Worm (Caenorhabditis elegans) whole organism, late embryonic: Measurements from ENCODE around the gene nspd-9.

ENCODE experiments used
- F13H6.1 ChIP-seq: sonication (generic microtip); optimal IDR thresholded peaks from 2 replicates; lab custom pipeline; 2016; ENCODE audit warnings: missing genetic modification characterization, missing compliant biosample characterization
- K09A11.1 ChIP-seq: sonication (generic microtip); optimal IDR thresholded peaks from 2 replicates; lab custom pipeline; 2017; ENCODE audit warnings: antibody characterized with exemption, mild to moderate bottlenecking, missing genetic modification characterization, missing compliant biosample characterization; ENCODE audit not compliant: insufficient read depth
- T23F11.4 ChIP-seq: fragments of 200-800 bp; sonication (Bioruptor generic); optimal IDR thresholded peaks from 2 replicates; lab custom pipeline; 2018; ENCODE audit warnings: mild to moderate bottlenecking, missing genetic modification characterization, missing compliant biosample characterization
- Y22D7AL.16 ChIP-seq: sonication (generic microtip); optimal IDR thresholded peaks from 2 replicates; lab custom pipeline; 2016; ENCODE audit warnings: missing genetic modification characterization, missing compliant biosample characterization
- ahr-1 ChIP-seq: sonication (generic microtip); optimal IDR thresholded peaks from 2 replicates; lab custom pipeline; 2016; ENCODE audit warnings: missing genetic modification characterization, missing compliant biosample characterization
- ama-1 ChIP-seq: fragments of 150-350 bp; optimal IDR thresholded peaks from 2 replicates; lab custom pipeline; 2014
- ceh-14 ChIP-seq: sonication (generic microtip); optimal IDR thresholded peaks from 2 replicates; lab custom pipeline; 2016; ENCODE audit warnings: missing genotype, missing genetic modification characterization, missing compliant biosample characterization
- ceh-18 ChIP-seq: sonication (generic microtip); optimal IDR thresholded peaks from 2 replicates; lab custom pipeline; 2016; ENCODE audit warnings: missing genetic modification characterization, missing compliant biosample characterization
- ceh-2 ChIP-seq: sonication (generic microtip); optimal IDR thresholded peaks from 2 replicates; lab custom pipeline; 2016; ENCODE audit warnings: missing genotype, missing genetic modification characterization, missing compliant biosample characterization
- ceh-22 ChIP-seq: sonication (generic microtip); optimal IDR thresholded peaks from 2 replicates; lab custom pipeline; 2017; ENCODE audit warnings: missing biosample characterization, missing genetic modification characterization
- ceh-24 ChIP-seq: sonication (generic microtip); optimal IDR thresholded peaks from 2 replicates; lab custom pipeline; 2016; ENCODE audit warnings: mild to moderate bottlenecking, missing genetic modification characterization, missing compliant biosample characterization
- ceh-31 ChIP-seq: sonication (generic microtip); optimal IDR thresholded peaks from 2 replicates; lab custom pipeline; 2016; ENCODE audit warnings: missing genetic modification characterization, missing compliant biosample characterization
- ceh-34 ChIP-seq: sonication (generic microtip); optimal IDR thresholded peaks from 2 replicates; lab custom pipeline; 2016; ENCODE audit warnings: mild to moderate bottlenecking, missing genetic modification characterization, missing compliant biosample characterization
- ceh-45 ChIP-seq: fragments of 200-800 bp; sonication (Bioruptor generic); IDR thresholded peaks from 2 replicates; pipeline ENCODE4 v1.3.6; 2022; ENCODE audit warnings: missing genetic modification reagents, missing genetic modification characterization, missing compliant biosample characterization
- ceh-6 ChIP-seq: fragments of 200-800 bp; sonication (Bioruptor generic); optimal IDR thresholded peaks from 2 replicates; lab custom pipeline; 2018; ENCODE audit warnings: mild to moderate bottlenecking, missing genetic modification characterization, missing compliant biosample characterization
- ceh-9 ChIP-seq: sonication (generic microtip); optimal IDR thresholded peaks from 2 replicates; lab custom pipeline; 2016; ENCODE audit warnings: mild to moderate bottlenecking, missing genetic modification characterization, inconsistent platforms, missing compliant biosample characterization
- elt-2 ChIP-seq: sonication (generic microtip); optimal IDR thresholded peaks from 2 replicates; lab custom pipeline; 2016; ENCODE audit warnings: missing genetic modification reagents, missing genetic modification characterization, missing compliant biosample characterization
- ets-4 ChIP-seq: sonication (generic microtip); optimal IDR thresholded peaks from 2 replicates; lab custom pipeline; 2016; ENCODE audit warnings: missing genetic modification characterization, missing compliant biosample characterization
- eyg-1 ChIP-seq: sonication (generic microtip); optimal IDR thresholded peaks from 2 replicates; lab custom pipeline; 2016; ENCODE audit warnings: missing genotype, missing genetic modification characterization, missing compliant biosample characterization
- fax-1 ChIP-seq: sonication (generic microtip); optimal IDR thresholded peaks from 2 replicates; lab custom pipeline; 2016; ENCODE audit warnings: missing genotype, missing genetic modification characterization, missing compliant biosample characterization
- fkh-6 ChIP-seq: sonication (generic microtip); optimal IDR thresholded peaks from 2 replicates; lab custom pipeline; 2016; ENCODE audit warnings: missing genetic modification characterization, missing compliant biosample characterization
- hlh-15 ChIP-seq: sonication (generic microtip); optimal IDR thresholded peaks from 2 replicates; lab custom pipeline; 2016; ENCODE audit warnings: missing genetic modification characterization, missing compliant biosample characterization
- hlh-30 ChIP-seq: sonication (generic microtip); optimal IDR thresholded peaks from 2 replicates; lab custom pipeline; 2017; ENCODE audit warnings: antibody characterized with exemption, missing genetic modification characterization, missing compliant biosample characterization; ENCODE audit not compliant: insufficient read depth
- hlh-8 ChIP-seq: sonication (generic microtip); optimal IDR thresholded peaks from 2 replicates; lab custom pipeline; 2016; ENCODE audit warnings: missing genotype, missing genetic modification characterization, missing compliant biosample characterization
- lin-11 ChIP-seq: fragments of 200-800 bp; sonication (Bioruptor generic); optimal IDR thresholded peaks from 2 replicates; lab custom pipeline; 2018; ENCODE audit warnings: mild to moderate bottlenecking, missing genetic modification characterization, missing compliant biosample characterization
- mec-3 ChIP-seq: sonication (generic microtip); optimal IDR thresholded peaks from 2 replicates; lab custom pipeline; 2016; ENCODE audit warnings: borderline replicate concordance, missing genetic modification characterization, missing compliant biosample characterization
- nfya-1 ChIP-seq: sonication (generic microtip); optimal IDR thresholded peaks from 2 replicates; lab custom pipeline; 2017; ENCODE audit warnings: missing genetic modification characterization, mild to moderate bottlenecking, missing compliant biosample characterization, antibody characterized with exemption, moderate library complexity
- pax-1 ChIP-seq: fragments of 150-350 bp; optimal IDR thresholded peaks from 2 replicates; lab custom pipeline; 2014; ENCODE audit warnings: missing biosample characterization, missing genetic modification characterization
- pha-2 ChIP-seq: sonication (generic microtip); optimal IDR thresholded peaks from 2 replicates; lab custom pipeline; 2017; ENCODE audit warnings: mild to moderate bottlenecking, missing genetic modification characterization, missing compliant biosample characterization
- pha-4 ChIP-seq: fragments of 150-350 bp; optimal IDR thresholded peaks from 2 replicates; lab custom pipeline; 2018; ENCODE audit warnings: missing biosample characterization, missing genetic modification reagents, missing genetic modification characterization
- pqm-1 ChIP-seq: sonication (generic microtip); optimal IDR thresholded peaks from 2 replicates; lab custom pipeline; 2016; ENCODE audit warnings: missing genetic modification characterization, missing compliant biosample characterization
- pros-1 ChIP-seq: fragments of 150-350 bp; optimal IDR thresholded peaks from 2 replicates; lab custom pipeline; 2014; ENCODE audit warnings: missing biosample characterization, missing genetic modification reagents, missing genetic modification characterization
- ref-2 ChIP-seq: sonication (generic microtip); optimal IDR thresholded peaks from 2 replicates; lab custom pipeline; 2016; ENCODE audit warnings: missing genetic modification characterization, missing compliant biosample characterization
- rnt-1 ChIP-seq: sonication (generic microtip); optimal IDR thresholded peaks from 2 replicates; lab custom pipeline; 2016; ENCODE audit warnings: missing genetic modification characterization, missing compliant biosample characterization
- sdc-2 ChIP-seq: sonication (generic microtip); optimal IDR thresholded peaks from 2 replicates; lab custom pipeline; 2016; ENCODE audit warnings: missing genotype, missing genetic modification characterization, missing compliant biosample characterization
- sox-2 ChIP-seq: fragments of 200-800 bp; sonication (Bioruptor generic); IDR thresholded peaks from 2 replicates; pipeline ENCODE4 v1.3.6; 2022; ENCODE audit warnings: missing genetic modification reagents, missing genetic modification characterization, missing compliant biosample characterization
- sox-4 ChIP-seq: sonication (generic microtip); optimal IDR thresholded peaks from 2 replicates; lab custom pipeline; 2017; ENCODE audit warnings: mild to moderate bottlenecking, missing genetic modification characterization, inconsistent platforms, missing compliant biosample characterization
- syd-9 ChIP-seq: sonication (generic microtip); optimal IDR thresholded peaks from 2 replicates; lab custom pipeline; 2016; ENCODE audit warnings: mild to moderate bottlenecking, missing genetic modification characterization, moderate library complexity, missing compliant biosample characterization
- tbx-2 ChIP-seq: sonication (generic microtip); optimal IDR thresholded peaks from 2 replicates; lab custom pipeline; 2016; ENCODE audit warnings: missing genetic modification characterization, missing compliant biosample characterization
- tbx-7 ChIP-seq: sonication (generic microtip); optimal IDR thresholded peaks from 2 replicates; lab custom pipeline; 2016; ENCODE audit warnings: missing genotype, missing genetic modification characterization, missing compliant biosample characterization
- unc-42 ChIP-seq: sonication (generic microtip); optimal IDR thresholded peaks from 2 replicates; lab custom pipeline; 2016; ENCODE audit warnings: missing genotype, missing genetic modification characterization, missing compliant biosample characterization
- unc-55 ChIP-seq: sonication (generic microtip); optimal IDR thresholded peaks from 2 replicates; lab custom pipeline; 2017; ENCODE audit warnings: missing biosample characterization, missing genetic modification reagents, missing genetic modification characterization
- ztf-16 ChIP-seq: sonication (generic microtip); optimal IDR thresholded peaks from 2 replicates; lab custom pipeline; 2017; ENCODE audit warnings: missing genetic modification characterization, missing compliant biosample characterization

Gene nspd-9

DNA sequence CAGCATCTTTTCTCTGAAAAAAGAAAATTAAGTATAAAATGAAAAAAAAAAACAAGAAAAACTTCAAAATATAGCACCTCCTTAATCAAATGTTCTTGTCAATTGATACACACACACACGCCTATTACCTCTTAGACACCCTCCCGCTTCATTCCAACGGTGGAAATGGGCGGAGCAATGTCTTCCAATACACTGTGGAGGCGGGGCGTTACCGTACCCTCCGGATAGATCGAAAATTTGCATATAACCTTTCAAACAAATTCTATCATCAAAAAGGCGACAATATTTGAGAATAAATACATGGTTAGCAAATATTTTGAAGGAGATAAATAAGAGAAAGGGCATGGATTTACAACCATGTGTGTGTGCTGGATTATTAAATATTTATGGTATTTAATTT lies 22.0 kb downstream of the nspd-9 start:
- TF ChIP-seq hlh-30 (tag; lab: Kevin White, UChicago) (no peak), nfya-1 (tag; lab: Kevin White, UChicago) (peak; percentile 85)

DNA sequence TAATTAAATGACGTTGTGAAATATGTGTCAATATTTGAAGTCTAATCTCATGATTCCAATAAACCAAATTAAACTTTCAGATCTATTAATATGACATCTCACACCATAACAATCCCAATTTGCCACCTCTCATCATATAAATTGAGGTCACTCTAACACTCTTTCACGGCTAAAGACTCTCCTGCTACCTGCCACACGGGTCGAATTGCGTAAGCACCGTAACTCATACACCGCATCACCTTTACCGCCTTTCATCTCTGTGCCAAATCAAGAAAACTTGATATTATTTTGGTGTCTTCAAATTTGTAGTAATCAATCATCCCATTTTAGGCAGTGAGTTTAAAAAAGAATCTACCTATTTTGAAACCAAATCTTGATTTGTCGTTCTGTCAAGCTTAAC lies 23.8 kb downstream of the nspd-9 start:
- no peak for TF ChIP-seq hlh-15 (tag; lab: Kevin White, UChicago)
- TF ChIP-seq syd-9 (tag; lab: Kevin White, UChicago) = no peak
- no peak for TF ChIP-seq mec-3 (tag; lab: Kevin White, UChicago)
- no peak for TF ChIP-seq ceh-24 (tag; lab: Kevin White, UChicago)
- TF ChIP-seq ama-1 = no peak
- no peak for TF ChIP-seq pax-1
- TF ChIP-seq pha-4 (tag; lab: Kevin White, UChicago) = no peak
- TF ChIP-seq ztf-16 (tag; lab: Kevin White, UChicago) = no peak

DNA sequence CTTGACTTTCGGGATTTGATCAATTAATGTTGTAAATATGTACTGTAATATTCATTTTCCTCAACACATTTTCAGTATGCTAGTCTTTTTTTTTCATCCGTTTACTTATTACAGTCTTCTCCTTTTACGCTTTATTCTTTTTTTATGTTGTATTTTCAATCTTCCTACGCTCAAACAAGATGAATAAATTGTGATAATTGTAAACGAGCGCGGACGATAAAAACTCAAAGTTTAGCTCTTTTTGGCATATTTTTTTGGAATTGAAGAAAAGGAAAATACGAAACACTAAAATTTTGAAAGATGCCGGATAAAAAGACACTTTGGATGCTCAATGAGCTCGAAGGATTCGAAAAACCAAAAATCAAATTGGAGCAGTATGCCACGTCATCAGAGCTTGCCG lies 27.4 kb downstream of the nspd-9 start, which contains the start of gene metl-5:
Gene metl-5, plus strand, starts transcription at position 301 of the 400 bp plus-strand sequence.
- TF ChIP-seq lin-11 (tag; lab: Kevin White, UChicago) = no peak
- TF ChIP-seq unc-55 (GFP tag; lab: Kevin White, UChicago) = no peak
- no peak for TF ChIP-seq fax-1 (tag; lab: Kevin White, UChicago)
- TF ChIP-seq pha-4 (tag; lab: Kevin White, UChicago) = no peak
- TF ChIP-seq syd-9 (tag; lab: Kevin White, UChicago) = no peak
- no peak for TF ChIP-seq pros-1 (tag; lab: Kevin White, UChicago)
- no peak for TF ChIP-seq nfya-1 (tag; lab: Kevin White, UChicago)
- TF ChIP-seq sox-4 (tag; lab: Kevin White, UChicago) = no peak
- TF ChIP-seq ceh-18 (tag; lab: Kevin White, UChicago) = no peak
- no peak for TF ChIP-seq unc-42 (tag; lab: Kevin White, UChicago)
- TF ChIP-seq ceh-6 (GFP tag; lab: Kevin White, UChicago) = no peak
- no peak for TF ChIP-seq hlh-15 (tag; lab: Kevin White, UChicago)
- TF ChIP-seq ceh-45 (GFP tag; lab: Robert Waterston, UW) = no peak
- TF ChIP-seq tbx-7 = no peak
- TF ChIP-seq ceh-22 = no peak
- no peak for TF ChIP-seq T23F11.4
- no peak for TF ChIP-seq ceh-24 (tag; lab: Kevin White, UChicago)
- no peak for TF ChIP-seq ama-1

DNA sequence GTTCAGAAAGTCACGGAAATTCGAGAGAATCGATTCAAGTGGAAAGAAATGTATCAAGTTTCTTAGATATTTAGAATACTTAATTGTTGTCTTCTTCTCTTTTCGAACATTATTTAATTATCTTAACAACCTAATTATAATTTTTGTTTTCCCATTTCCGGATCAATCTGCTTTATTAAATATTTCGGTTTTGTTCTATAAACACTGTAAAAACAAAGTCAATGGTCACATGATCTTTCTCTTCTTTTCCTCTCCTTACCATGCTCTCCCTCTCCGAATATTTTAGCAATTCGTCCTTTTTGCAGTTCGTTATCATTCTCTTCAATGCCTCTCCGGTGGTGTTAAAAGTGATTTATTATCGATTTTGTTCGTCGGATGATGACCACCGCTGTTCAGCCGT lies 33.6 kb downstream of the nspd-9 start, which contains the start of gene tag-325:
Gene tag-325, plus strand, starts transcription at position 301 of the 400 bp plus-strand sequence.
- TF ChIP-seq hlh-30 (tag; lab: Kevin White, UChicago) (peak; percentile 15), lin-11 (tag; lab: Kevin White, UChicago) (no peak)

DNA sequence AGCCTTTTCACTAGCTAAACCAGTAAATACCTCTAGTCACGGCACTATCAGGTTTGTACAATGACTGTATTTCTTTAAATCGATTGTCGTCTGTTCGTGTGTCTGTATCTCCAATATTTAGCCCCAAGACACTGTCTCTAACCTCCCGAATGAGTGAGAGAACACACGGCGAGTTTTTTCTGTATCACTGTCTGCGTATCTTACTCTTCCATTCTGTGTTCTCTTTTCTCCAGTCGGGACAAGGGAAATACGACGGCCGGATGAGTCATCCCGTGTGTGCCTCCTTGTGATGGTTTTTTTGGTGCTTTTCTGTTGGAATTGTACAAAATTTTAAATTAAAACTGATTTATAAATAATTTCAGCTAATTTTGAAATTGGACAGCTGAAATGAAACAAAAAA lies 34.1 kb downstream of the nspd-9 start:
- no peak for TF ChIP-seq Y22D7AL.16 (tag; lab: Kevin White, UChicago)
- TF ChIP-seq pqm-1 (tag; lab: Kevin White, UChicago) = no peak
- TF ChIP-seq hlh-30 (tag; lab: Kevin White, UChicago) = peak; percentile 20
- TF ChIP-seq ztf-16 (tag; lab: Kevin White, UChicago) = no peak
- TF ChIP-seq fkh-6 (tag; lab: Kevin White, UChicago) = no peak
- TF ChIP-seq unc-55 (GFP tag; lab: Kevin White, UChicago) = no peak
- no peak for TF ChIP-seq ref-2
- TF ChIP-seq sox-2 (GFP tag; lab: Robert Waterston, UW) = no peak
- TF ChIP-seq hlh-8 = no peak
- no peak for TF ChIP-seq ama-1
- TF ChIP-seq tbx-2 (tag; lab: Kevin White, UChicago) = peak; percentile 19
- no peak for TF ChIP-seq eyg-1 (tag; lab: Kevin White, UChicago)
- no peak for TF ChIP-seq pha-2 (tag; lab: Kevin White, UChicago)
- TF ChIP-seq ceh-14 (tag; lab: Kevin White, UChicago) = no peak
- no peak for TF ChIP-seq ahr-1 (tag; lab: Kevin White, UChicago)
- TF ChIP-seq pax-1 = no peak
- TF ChIP-seq F13H6.1 (tag; lab: Kevin White, UChicago) = no peak
- TF ChIP-seq nfya-1 (tag; lab: Kevin White, UChicago) = peak; percentile 45
- TF ChIP-seq ceh-2 (tag; lab: Kevin White, UChicago) = no peak
- TF ChIP-seq rnt-1 = no peak
- TF ChIP-seq mec-3 (tag; lab: Kevin White, UChicago) = no peak
- no peak for TF ChIP-seq ceh-9 (tag; lab: Kevin White, UChicago)
- no peak for TF ChIP-seq sdc-2
- no peak for TF ChIP-seq ceh-34 (tag; lab: Kevin White, UChicago)
- TF ChIP-seq hlh-15 (tag; lab: Kevin White, UChicago) = no peak
- peak; percentile 48 for TF ChIP-seq ets-4 (tag; lab: Kevin White, UChicago)
- TF ChIP-seq fax-1 (tag; lab: Kevin White, UChicago) = no peak
- TF ChIP-seq ceh-31 (tag; lab: Kevin White, UChicago) = peak; percentile 26
- no peak for TF ChIP-seq pros-1 (tag; lab: Kevin White, UChicago)
- no peak for TF ChIP-seq K09A11.1 (tag; lab: Kevin White, UChicago)
- TF ChIP-seq elt-2 (tag; lab: Kevin White, UChicago) = peak; percentile 16
